Worm (Caenorhabditis elegans) whole organism, L4 larva: ENCODE results near the gene basl-1.

Experiments used
- ceh-44 ChIP-seq: fragments of 200-800 bp; sonication (Bioruptor generic); IDR thresholded peaks from 2 replicates; pipeline ENCODE4 v1.3.6; 2022; ENCODE audit warnings: missing genetic modification reagents, missing genetic modification characterization, missing compliant biosample characterization
- ceh-62 ChIP-seq: sonication (generic microtip); optimal IDR thresholded peaks from 2 replicates; lab custom pipeline; 2017; ENCODE audit warnings: missing biosample characterization, missing genetic modification characterization
- snpc-4 ChIP-seq: fragments of 150-350 bp; optimal IDR thresholded peaks from 2 replicates; lab custom pipeline; 2014; ENCODE audit warnings: missing biosample characterization, missing genetic modification characterization
- spr-3 ChIP-seq: fragments of 200-800 bp; sonication (Bioruptor generic); optimal IDR thresholded peaks from 2 replicates; lab custom pipeline; 2018; ENCODE audit warnings: mild to moderate bottlenecking, missing genetic modification characterization, missing compliant biosample characterization

- TF ChIP-seq snpc-4 (tag; lab: Kevin White, UChicago), result no peak
- no peak for TF ChIP-seq ceh-62 (tag; lab: Kevin White, UChicago)
- no peak for TF ChIP-seq spr-3
- no peak for TF ChIP-seq ceh-44
These were observed 42.2 kb downstream of the basl-1 start, which contains the start of gene sdz-21 for ce11 chrIII:5656941-5657340.
